Fruit fly (Drosophila melanogaster) whole organism, wandering third instar larva: Measurements from ENCODE around the gene CG11369.

Experiments
- CG32264 ChIP-seq: fragments of 200-800 bp; sonication (Bioruptor generic); optimal IDR thresholded peaks from 2 replicates; lab custom pipeline; 2016; ENCODE audit warnings: missing biosample characterization, missing genetic modification characterization
- CG9705 ChIP-seq: fragments of 200-800 bp; sonication (Bioruptor generic); optimal IDR thresholded peaks from 2 replicates; lab custom pipeline; 2018; ENCODE audit warnings: missing biosample characterization, mild to moderate bottlenecking, missing genetic modification characterization
- CrebA ChIP-seq: fragments of 200-800 bp; sonication (Bioruptor generic); optimal IDR thresholded peaks from 2 replicates; lab custom pipeline; 2016; ENCODE audit warnings: missing biosample characterization, mild to moderate bottlenecking, missing genetic modification characterization, borderline replicate concordance
- Dfd ChIP-seq: fragments of >200 bp; optimal IDR thresholded peaks from 2 replicates; lab custom pipeline; 2017; ENCODE audit warnings: missing biosample characterization, missing genetic modification characterization
- Dif ChIP-seq: fragments of 200-275, 200-300 bp; sonication (Bioruptor generic); optimal IDR thresholded peaks from 2 replicates; lab custom pipeline; 2018; ENCODE audit warnings: missing biosample characterization, missing genetic modification characterization; ENCODE audit not compliant: partially characterized antibody
- GATAd ChIP-seq: sonication (Bioruptor generic); optimal IDR thresholded peaks from 2 replicates; lab custom pipeline; 2016; ENCODE audit warnings: missing biosample characterization, missing genetic modification characterization
- HLH106 ChIP-seq: fragments of 200-800 bp; optimal IDR thresholded peaks from 3 replicates; lab custom pipeline; 2019; ENCODE audit warnings: missing biosample characterization, mild to moderate bottlenecking, missing genetic modification characterization, moderate library complexity
- Hnf4 ChIP-seq: fragments of 200-800 bp; sonication (Bioruptor generic); optimal IDR thresholded peaks from 2 replicates; lab custom pipeline; 2016; ENCODE audit warnings: missing biosample characterization, mild to moderate bottlenecking, missing genetic modification characterization
- Hr83 ChIP-seq: fragments of 200-300 bp; sonication (Bioruptor generic); optimal IDR thresholded peaks from 2 replicates; lab custom pipeline; 2016; ENCODE audit warnings: missing biosample characterization, mild to moderate bottlenecking, missing genetic modification characterization, moderate library complexity; ENCODE audit not compliant: poor library complexity, severe bottlenecking
- Jra ChIP-seq: sonication (Bioruptor generic); optimal IDR thresholded peaks from 2 replicates; lab custom pipeline; 2016; ENCODE audit warnings: missing biosample characterization, missing genetic modification characterization
- Myc ChIP-seq: fragments of >200 bp; optimal IDR thresholded peaks from 2 replicates; lab custom pipeline; 2017
- N ChIP-seq: fragments of >200 bp; optimal IDR thresholded peaks from 2 replicates; lab custom pipeline; 2018; ENCODE audit warnings: missing biosample characterization, missing external identifiers, missing genetic modification characterization
- OdsH ChIP-seq: fragments of 200-800 bp; sonication (Bioruptor generic); optimal IDR thresholded peaks from 2 replicates; lab custom pipeline; 2016; ENCODE audit warnings: missing biosample characterization, mild to moderate bottlenecking, missing genetic modification characterization
- Rel ChIP-seq, 2 experiments: fragments of 200-800 bp; sonication (Bioruptor generic) in 1 of 2; optimal IDR thresholded peaks; 2 replicates in 1 of 2; 3 replicates in 1 of 2; lab custom pipeline; 2016 to 2019; ENCODE audit warnings: mild to moderate bottlenecking in 2 of 2, missing biosample characterization in 2 of 2, missing genetic modification characterization in 2 of 2, moderate library complexity in 1 of 2
- Sp1 ChIP-seq: fragments of 200-800 bp; sonication (Bioruptor generic); optimal IDR thresholded peaks from 3 replicates; lab custom pipeline; 2019; ENCODE audit warnings: missing biosample characterization, mild to moderate bottlenecking, missing genetic modification characterization, moderate library complexity
- Vsx2 ChIP-seq: fragments of 200-300, 225-300 bp; sonication (Bioruptor generic); optimal IDR thresholded peaks from 2 replicates; lab custom pipeline; 2018; ENCODE audit warnings: missing biosample characterization, missing genetic modification characterization; ENCODE audit not compliant: partially characterized antibody
- br ChIP-seq: fragments of 200-800 bp; sonication (Bioruptor generic); optimal IDR thresholded peaks from 2 replicates; lab custom pipeline; 2016; ENCODE audit warnings: missing biosample characterization, missing genetic modification characterization
- brk ChIP-seq: fragments of 200-800 bp; sonication (Bioruptor generic); optimal IDR thresholded peaks from 2 replicates; lab custom pipeline; 2016; ENCODE audit warnings: missing biosample characterization, mild to moderate bottlenecking, missing genetic modification characterization
- dl ChIP-seq, 2 experiments: fragments of 175-275, 200-275 bp in 1 of 2; fragments of 200-275 bp in 1 of 2; sonication (Bioruptor generic); optimal IDR thresholded peaks; lab custom pipeline; 2018; ENCODE audit warnings: mild to moderate bottlenecking in 2 of 2, missing biosample characterization in 2 of 2, missing genetic modification characterization in 2 of 2, moderate library complexity in 2 of 2; ENCODE audit not compliant: partially characterized antibody in 2 of 2, insufficient read depth in 1 of 2
- dmrt93B ChIP-seq: fragments of 200-800 bp; sonication (Bioruptor generic); optimal IDR thresholded peaks from 2 replicates; lab custom pipeline; 2018; ENCODE audit warnings: missing biosample characterization, mild to moderate bottlenecking, missing genetic modification characterization
- dsf ChIP-seq: sonication (Bioruptor generic); optimal IDR thresholded peaks from 2 replicates; lab custom pipeline; 2016; ENCODE audit warnings: missing biosample characterization, missing genetic modification characterization, borderline replicate concordance
- ey ChIP-seq: fragments of 200-800 bp; sonication (Bioruptor generic); optimal IDR thresholded peaks from 2 replicates; lab custom pipeline; 2016; ENCODE audit warnings: missing biosample characterization, missing genetic modification characterization
- foxo ChIP-seq, 2 experiments: fragments of 200-800 bp; sonication (Bioruptor generic); optimal IDR thresholded peaks; 2 replicates in 1 of 2; 3 replicates in 1 of 2; lab custom pipeline; 2016 to 2017; ENCODE audit warnings: missing biosample characterization in 2 of 2, missing genetic modification characterization in 2 of 2
- fru ChIP-seq: fragments of 200-800 bp; sonication (Bioruptor generic); optimal IDR thresholded peaks from 3 replicates; lab custom pipeline; 2016; ENCODE audit warnings: missing biosample characterization, mild to moderate bottlenecking, missing genetic modification characterization
- jim ChIP-seq: fragments of 175-275, 200-325 bp; sonication (Bioruptor generic); optimal IDR thresholded peaks from 2 replicates; lab custom pipeline; 2016; ENCODE audit warnings: missing biosample characterization, mild to moderate bottlenecking, missing genetic modification characterization
- pan ChIP-seq: fragments of >200 bp; optimal IDR thresholded peaks from 2 replicates; lab custom pipeline; 2017
- psq ChIP-seq: fragments of 200-800 bp; sonication (Bioruptor generic); optimal IDR thresholded peaks from 3 replicates; lab custom pipeline; 2017; ENCODE audit warnings: missing biosample characterization, mild to moderate bottlenecking, missing genetic modification characterization, moderate library complexity
- rgr ChIP-seq: fragments of 200-800 bp; sonication (Bioruptor generic); optimal IDR thresholded peaks from 3 replicates; lab custom pipeline; 2016; ENCODE audit warnings: missing biosample characterization, mild to moderate bottlenecking, missing genetic modification characterization
- sage ChIP-seq: fragments of 200-800 bp; sonication (Bioruptor generic); optimal IDR thresholded peaks from 2 replicates; lab custom pipeline; 2016; ENCODE audit warnings: missing biosample characterization, mild to moderate bottlenecking, missing genetic modification characterization
- sv ChIP-seq: fragments of 200-800 bp; sonication (Bioruptor generic); optimal IDR thresholded peaks from 3 replicates; lab custom pipeline; 2016; ENCODE audit warnings: missing biosample characterization, missing genetic modification characterization
- tai ChIP-seq: sonication (Bioruptor generic); optimal IDR thresholded peaks from 2 replicates; lab custom pipeline; 2016; ENCODE audit warnings: missing biosample characterization, missing genetic modification characterization
- usp ChIP-seq: fragments of >200 bp; optimal IDR thresholded peaks from 2 replicates; lab custom pipeline; 2017; ENCODE audit warnings: missing biosample characterization, missing genetic modification characterization
- woc ChIP-seq: sonication (Bioruptor generic); optimal IDR thresholded peaks from 2 replicates; lab custom pipeline; 2016; ENCODE audit warnings: missing biosample characterization, mild to moderate bottlenecking, missing genetic modification characterization

CG11369 gene

DNA sequence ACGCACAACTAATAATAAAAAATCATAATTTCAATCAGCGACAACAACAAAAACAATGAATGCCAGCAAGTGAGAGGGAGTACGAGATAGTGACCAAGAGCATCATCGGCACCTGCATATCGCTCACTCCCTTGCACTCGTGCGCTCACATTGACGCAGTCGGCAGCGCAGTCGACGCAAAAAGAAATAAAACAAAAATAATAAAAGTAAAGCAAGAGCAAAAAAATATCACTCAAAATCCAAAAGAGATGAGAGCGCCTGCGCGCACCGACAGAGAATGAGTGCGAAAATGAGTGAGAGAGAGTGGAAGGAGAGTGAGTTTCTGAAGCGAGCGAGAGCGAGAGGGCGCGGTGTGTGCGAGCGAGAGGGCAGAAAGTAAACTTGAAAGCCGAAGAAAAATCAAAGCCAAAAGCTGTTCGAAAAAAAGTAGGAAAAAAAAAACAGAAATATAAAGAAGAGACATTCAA lies 30.4 kb downstream of the CG11369 start:
- TF ChIP-seq CrebA, result peak; percentile 86
- TF ChIP-seq HLH106, result peak; percentile 10
- peak; percentile 41 for TF ChIP-seq Hnf4 (GFP tag; lab: Kevin White, UChicago)
- no peak for TF ChIP-seq tai
- TF ChIP-seq dl (GFP tag; optimal IDR thresholded peaks at IDR 0.05; lab: Kevin White, UChicago; ENCODE audit: insufficient read depth in 1 of 2, partially characterized antibody in 2 of 2), result peak in 1 of 2 experiments; percentile 2
- TF ChIP-seq dmrt93B (GFP tag; lab: Kevin White, UChicago), result no peak
- no peak for TF ChIP-seq usp (GFP tag; lab: Kevin White, UChicago)
- TF ChIP-seq br (GFP tag; lab: Kevin White, UChicago), result peak; percentile 13
- peak; percentile 72 for TF ChIP-seq Rel (GFP tag; optimal IDR thresholded peaks at IDR 0.05; lab: Kevin White, UChicago)
- peak; percentile 53 for TF ChIP-seq Rel (tag; optimal IDR thresholded peaks at IDR 0.05; lab: Kevin White, UChicago)
- peak; percentile 27 for TF ChIP-seq Dif
- TF ChIP-seq foxo (GFP tag; optimal IDR thresholded peaks at IDR 0.05; lab: Kevin White, UChicago), result peak in 1 of 2 experiments; percentile 58
- peak; percentile 0 for TF ChIP-seq fru (GFP tag; lab: Kevin White, UChicago)
- peak; percentile 88 for TF ChIP-seq Sp1 (GFP tag; lab: Kevin White, UChicago)
- peak; percentile 42 for TF ChIP-seq sage (GFP tag; lab: Kevin White, UChicago)
- TF ChIP-seq Dfd (GFP tag; lab: Kevin White, UChicago), result no peak

- TF ChIP-seq Sp1 (GFP tag; lab: Kevin White, UChicago) (peak; percentile 59), brk (GFP tag; lab: Kevin White, UChicago) (no peak), GATAd (GFP tag; lab: Kevin White, UChicago) (no peak), psq (no peak), usp (GFP tag; lab: Kevin White, UChicago) (no peak), woc (GFP tag; lab: Kevin White, UChicago) (no peak), dl (GFP tag; optimal IDR thresholded peaks at IDR 0.05; lab: Kevin White, UChicago; ENCODE audit: insufficient read depth in 1 of 2, partially characterized antibody in 2 of 2) (no peak), CG32264 (GFP tag; lab: Kevin White, UChicago) (no peak), Rel (GFP tag; optimal IDR thresholded peaks at IDR 0.05; lab: Kevin White, UChicago) (no peak), Rel (tag; optimal IDR thresholded peaks at IDR 0.05; lab: Kevin White, UChicago) (no peak), Jra (GFP tag; lab: Kevin White, UChicago) (no peak), foxo (GFP tag; optimal IDR thresholded peaks at IDR 0.05; lab: Kevin White, UChicago) (no peak), CG9705 (GFP tag; lab: Kevin White, UChicago) (no peak), CrebA (peak; percentile 25), N (no peak), sv (no peak), fru (GFP tag; lab: Kevin White, UChicago) (no peak), Hnf4 (GFP tag; lab: Kevin White, UChicago) (no peak), OdsH (GFP tag; lab: Kevin White, UChicago) (no peak), Vsx2 (GFP tag; lab: Kevin White, UChicago) (no peak), jim (GFP tag; lab: Kevin White, UChicago) (peak; percentile 8), Hr83 (GFP tag; lab: Kevin White, UChicago) (no peak), tai (no peak), HLH106 (no peak), rgr (GFP tag; lab: Kevin White, UChicago) (no peak), ey (GFP tag; lab: Kevin White, UChicago) (no peak), dsf (GFP tag; lab: Kevin White, UChicago) (no peak)
- TF ChIP-seq, all 38 proteins: peak for 3
These were observed 31.6 kb downstream of the CG11369 start for dm6 chrX:7605669-7606068.

DNA sequence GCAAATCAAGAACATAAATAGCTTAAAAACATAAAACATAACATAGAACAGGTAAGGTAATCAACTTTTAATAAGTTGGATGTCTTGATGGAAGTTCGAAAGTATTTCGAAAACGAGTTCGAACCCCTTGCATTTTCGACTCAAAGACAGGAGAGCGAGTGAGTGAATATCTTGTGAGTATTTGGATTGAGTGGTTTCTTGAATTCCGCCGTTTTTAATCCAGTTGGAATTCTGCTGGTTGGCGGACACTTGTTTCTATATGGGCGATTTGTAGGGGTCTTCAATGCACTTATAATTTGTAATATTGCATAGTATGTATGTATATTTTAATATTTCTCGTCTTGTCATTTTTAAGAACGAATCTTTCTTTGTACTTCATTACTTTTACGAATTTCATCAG lies 32.3 kb downstream of the CG11369 start:
- TF ChIP-seq Dif, result no peak
- TF ChIP-seq dl (GFP tag; optimal IDR thresholded peaks at IDR 0.05; lab: Kevin White, UChicago; ENCODE audit: insufficient read depth in 1 of 2, partially characterized antibody in 2 of 2), result no peak
- TF ChIP-seq tai, result no peak
- no peak for TF ChIP-seq OdsH (GFP tag; lab: Kevin White, UChicago)
- no peak for TF ChIP-seq jim (GFP tag; lab: Kevin White, UChicago)
- TF ChIP-seq pan, result no peak
- TF ChIP-seq GATAd (GFP tag; lab: Kevin White, UChicago), result no peak
- no peak for TF ChIP-seq sage (GFP tag; lab: Kevin White, UChicago)
- no peak for TF ChIP-seq fru (GFP tag; lab: Kevin White, UChicago)
- TF ChIP-seq sv, result no peak
- TF ChIP-seq psq, result no peak
- no peak for TF ChIP-seq Dfd (GFP tag; lab: Kevin White, UChicago)
- no peak for TF ChIP-seq Myc
- TF ChIP-seq br (GFP tag; lab: Kevin White, UChicago), result no peak
- no peak for TF ChIP-seq Sp1 (GFP tag; lab: Kevin White, UChicago)
